Worm (Caenorhabditis elegans) whole organism, L2 larva: ENCODE results near the gene C09G12.17.

Experiments
- ama-1 ChIP-seq: fragments of 150-350 bp; optimal IDR thresholded peaks from 2 replicates; lab custom pipeline; 2018; ENCODE audit warnings: inconsistent platforms
- ceh-82 ChIP-seq: fragments of 150-350 bp; optimal IDR thresholded peaks from 2 replicates; lab custom pipeline; 2014; ENCODE audit warnings: missing biosample characterization, missing genetic modification characterization
- fos-1 ChIP-seq: fragments of 150-350 bp; optimal IDR thresholded peaks from 2 replicates; lab custom pipeline; 2014; ENCODE audit warnings: missing biosample characterization, missing genetic modification characterization
- lsy-2 ChIP-seq, 2 experiments: fragments of 150-350 bp in 1 of 2; sonication (generic microtip) in 1 of 2; optimal IDR thresholded peaks; 2 replicates each; lab custom pipeline; 2014 to 2017; ENCODE audit warnings: missing biosample characterization in 2 of 2, missing genetic modification characterization in 2 of 2
- mdl-1 ChIP-seq, 2 experiments: fragments of 150-350 bp in 1 of 2; sonication (generic microtip) in 1 of 2; optimal IDR thresholded peaks; 2 replicates each; lab custom pipeline; 2017; ENCODE audit warnings: missing biosample characterization in 2 of 2, missing genetic modification characterization in 2 of 2
- nhr-21 ChIP-seq: fragments of 150-350 bp; optimal IDR thresholded peaks from 2 replicates; lab custom pipeline; 2014; ENCODE audit warnings: missing biosample characterization, missing genetic modification characterization
- nhr-23 ChIP-seq: fragments of 150-350 bp; optimal IDR thresholded peaks from 2 replicates; lab custom pipeline; 2014; ENCODE audit warnings: missing biosample characterization, missing genetic modification reagents, missing genetic modification characterization
- nhr-77 ChIP-seq: fragments of 150-350 bp; optimal IDR thresholded peaks from 2 replicates; lab custom pipeline; 2014; ENCODE audit warnings: missing biosample characterization, missing genetic modification characterization
- sma-9 ChIP-seq, 2 experiments: fragments of 150-350 bp in 1 of 2; sonication (generic microtip) in 1 of 2; optimal IDR thresholded peaks; 2 replicates each; lab custom pipeline; 2014 to 2016; ENCODE audit warnings: missing genetic modification characterization in 2 of 2, mild to moderate bottlenecking in 1 of 2, missing biosample characterization in 1 of 2, missing compliant biosample characterization in 1 of 2, missing genetic modification reagents in 1 of 2, moderate library complexity in 1 of 2
- snpc-4 ChIP-seq: fragments of 150-350 bp; optimal IDR thresholded peaks from 2 replicates; lab custom pipeline; 2014; ENCODE audit warnings: missing biosample characterization, missing genetic modification characterization

DNA sequence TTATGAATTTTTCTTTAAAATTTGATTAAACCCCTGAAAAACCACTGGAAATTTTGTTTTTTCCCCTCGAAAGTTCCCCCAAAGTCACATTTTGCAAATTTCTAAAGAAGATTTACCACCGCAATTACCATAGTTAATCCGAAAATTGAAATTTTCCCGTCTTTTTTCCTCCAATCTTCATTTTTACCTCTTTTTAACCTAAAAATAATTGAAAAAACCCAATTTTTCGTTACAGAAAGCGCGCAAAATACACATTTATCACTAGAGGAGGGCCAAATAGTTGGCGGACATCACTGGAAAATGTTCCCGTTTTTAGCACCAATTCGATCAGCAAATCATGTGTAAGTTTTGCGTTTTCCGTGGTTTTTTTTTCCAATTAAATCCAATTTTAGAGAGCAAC lies 20.3 kb upstream of the C09G12.17 start, which contains the start of gene unc-33:
- TF ChIP-seq ceh-82 (tag; lab: Kevin White, UChicago) (no peak), nhr-23 (tag; lab: Kevin White, UChicago) (no peak), lsy-2 (tag; optimal IDR thresholded peaks at IDR 0.05; lab: Kevin White, UChicago) (no peak), fos-1 (no peak), nhr-77 (tag; lab: Kevin White, UChicago) (no peak), ama-1 (lab: Kevin White, UChicago) (no peak), sma-9 (GFP tag; optimal IDR thresholded peaks at IDR 0.05; lab: Kevin White, UChicago) (no peak), sma-9 (tag; optimal IDR thresholded peaks at IDR 0.05; lab: Kevin White, UChicago) (no peak), mdl-1 (tag; optimal IDR thresholded peaks at IDR 0.05; lab: Kevin White, UChicago) (no peak), nhr-21 (no peak), snpc-4 (no peak)
